Fruit fly (Drosophila melanogaster): Measurements from ENCODE around the gene mthl7.

mthl7 gene

dm6 chr3L:8186627-8187396, 6.5 kb upstream of the mthl7 start, which contains the start of the genes ERR and Atg18a (continued):
- TF ChIP-seq CG1832 (GFP tag; optimal IDR thresholded peaks at IDR 0.05) (peak; percentile 23), Side (GFP tag; optimal IDR thresholded peaks at IDR 0.05) (peak; percentile 68), CG1024 (GFP tag; IDR thresholded peaks at IDR 0.05) (peak; percentile 54; the same call in 1 of the 2 replicates), pum (GFP tag; optimal IDR thresholded peaks at IDR 0.05) (peak; percentile 83), CG6272 (GFP tag; IDR thresholded peaks at IDR 0.05) (peak; percentile 88), en (GFP tag; optimal IDR thresholded peaks at IDR 0.05) (no peak), chn (GFP tag; optimal IDR thresholded peaks at IDR 0.05) (peak; percentile 87), GATAe (GFP tag; conservative IDR thresholded peaks at IDR 0.05) (peak; percentile 49; the same call in 1 of the 2 replicates), trh (GFP tag; optimal IDR thresholded peaks at IDR 0.05) (peak; percentile 24), CG13296 (GFP tag; optimal IDR thresholded peaks at IDR 0.05) (peak; percentile 51), nerfin-2 (GFP tag; IDR thresholded peaks at IDR 0.05; ENCODE audit: partially characterized antibody) (0 out of 2 replicates have a peak, but pooled peaks have one; percentile 26), CG12155 (GFP tag; optimal IDR thresholded peaks at IDR 0.05) (peak; percentile 90), Oli (tag; optimal IDR thresholded peaks at IDR 0.05) (peak; percentile 80), MTF-1 (GFP tag; optimal IDR thresholded peaks at IDR 0.05; ENCODE audit: borderline replicate concordance) (no peak), CG1602 (GFP tag; optimal IDR thresholded peaks at IDR 0.05) (peak; percentile 89), CG30403 (GFP tag; optimal IDR thresholded peaks at IDR 0.05) (peak; percentile 93), CG3065 (GFP tag; optimal IDR thresholded peaks at IDR 0.05) (peak; percentile 13), Sox102F (GFP tag; optimal IDR thresholded peaks at IDR 0.05) (no peak), pzg (GFP tag; optimal IDR thresholded peaks at IDR 0.05) (peak; percentile 88), Lpt (GFP tag; optimal IDR thresholded peaks at IDR 0.05) (no peak), HLH3B (GFP tag; IDR thresholded peaks at IDR 0.05) (peak; percentile 80), sc (optimal IDR thresholded peaks at IDR 0.05) (no peak), sc (GFP tag; optimal IDR thresholded peaks at IDR 0.05) (peak; percentile 56), CG13123 (GFP tag; optimal IDR thresholded peaks at IDR 0.05) (peak; percentile 77), Elba2 (GFP tag; optimal IDR thresholded peaks at IDR 0.05) (peak; percentile 73), unc-4 (GFP tag; IDR thresholded peaks at IDR 0.05; ENCODE audit: partially characterized antibody) (peak; percentile 62; the same call in 1 of the 2 replicates), CG18599 (GFP tag; optimal IDR thresholded peaks at IDR 0.05) (peak; percentile 79), CG18619 (GFP tag; optimal IDR thresholded peaks at IDR 0.05) (peak; percentile 86), CG10366 (GFP tag; IDR thresholded peaks at IDR 0.05) (peak; percentile 84), mam (GFP tag; optimal IDR thresholded peaks at IDR 0.05) (peak; percentile 94), tin (GFP tag; optimal IDR thresholded peaks at IDR 0.05) (peak; percentile 82), CG12769 (tag; optimal IDR thresholded peaks at IDR 0.05) (peak; percentile 77), oc (tag; optimal IDR thresholded peaks at IDR 0.05) (no peak), CG17912 (GFP tag; optimal IDR thresholded peaks at IDR 0.05) (peak; percentile 40), HmgZ (tag; optimal IDR thresholded peaks at IDR 0.05) (peak; percentile 87), ken (GFP tag; IDR thresholded peaks at IDR 0.05) (peak; percentile 87), CG17186 (GFP tag; optimal IDR thresholded peaks at IDR 0.05) (peak; percentile 85), CG4360 (GFP tag; IDR thresholded peaks at IDR 0.05) (peak; percentile 85), CG11560 (tag; IDR thresholded peaks at IDR 0.05) (peak; percentile 80), Blimp-1 (GFP tag; optimal IDR thresholded peaks at IDR 0.05) (peak; percentile 60), CG11093 (GFP tag; IDR thresholded peaks at IDR 0.05) (peak; percentile 81), CG31224 (GFP tag; IDR thresholded peaks at IDR 0.05) (peak; percentile 78), ab (GFP tag; optimal IDR thresholded peaks at IDR 0.05) (peak; percentile 67), CG9932 (GFP tag; IDR thresholded peaks at IDR 0.05) (peak; percentile 97), crp (GFP tag; optimal IDR thresholded peaks at IDR 0.05) (peak in 1 of 2 experiments; percentile 63), CG32772 (GFP tag; IDR thresholded peaks at IDR 0.05) (peak; percentile 89), Rx (GFP tag; IDR thresholded peaks at IDR 0.05) (peak; percentile 82), run (tag; optimal IDR thresholded peaks at IDR 0.05) (no peak), CG10274 (GFP tag; optimal IDR thresholded peaks at IDR 0.05) (peak; percentile 28)
